Fruit fly (Drosophila melanogaster): ENCODE results near the gene Trs20.

Gene Trs20

dm6 chr3L:16166998-16167344 lies 35.5 kb upstream of the Trs20 start:
- TF ChIP-seq CG8478 (optimal IDR thresholded peaks at IDR 0.05) (no peak), CTCF (optimal IDR thresholded peaks at IDR 0.05) (no peak)

dm6 chr3L:16166217-16166997 lies 35.0 kb upstream of the Trs20 start:
- TF ChIP-seq CG8478 (optimal IDR thresholded peaks at IDR 0.05) (no peak), CTCF (optimal IDR thresholded peaks at IDR 0.05) (no peak)

dm6 chr3L:16165356-16166168 lies 34.1 kb upstream of the Trs20 start:
- TF ChIP-seq CG8478 (optimal IDR thresholded peaks at IDR 0.05) (no peak), CTCF (optimal IDR thresholded peaks at IDR 0.05) (no peak)

dm6 chr3L:16164150-16165039 lies 33.0 kb upstream of the Trs20 start, which contains the start of gene CG5151:
TSS of gene CG5151 (minus strand) at chr3L:16164701.
- no peak for TF ChIP-seq CG8478 (optimal IDR thresholded peaks at IDR 0.05)
- TF ChIP-seq CTCF (optimal IDR thresholded peaks at IDR 0.05), result peak; percentile 30 to 41

DNA sequence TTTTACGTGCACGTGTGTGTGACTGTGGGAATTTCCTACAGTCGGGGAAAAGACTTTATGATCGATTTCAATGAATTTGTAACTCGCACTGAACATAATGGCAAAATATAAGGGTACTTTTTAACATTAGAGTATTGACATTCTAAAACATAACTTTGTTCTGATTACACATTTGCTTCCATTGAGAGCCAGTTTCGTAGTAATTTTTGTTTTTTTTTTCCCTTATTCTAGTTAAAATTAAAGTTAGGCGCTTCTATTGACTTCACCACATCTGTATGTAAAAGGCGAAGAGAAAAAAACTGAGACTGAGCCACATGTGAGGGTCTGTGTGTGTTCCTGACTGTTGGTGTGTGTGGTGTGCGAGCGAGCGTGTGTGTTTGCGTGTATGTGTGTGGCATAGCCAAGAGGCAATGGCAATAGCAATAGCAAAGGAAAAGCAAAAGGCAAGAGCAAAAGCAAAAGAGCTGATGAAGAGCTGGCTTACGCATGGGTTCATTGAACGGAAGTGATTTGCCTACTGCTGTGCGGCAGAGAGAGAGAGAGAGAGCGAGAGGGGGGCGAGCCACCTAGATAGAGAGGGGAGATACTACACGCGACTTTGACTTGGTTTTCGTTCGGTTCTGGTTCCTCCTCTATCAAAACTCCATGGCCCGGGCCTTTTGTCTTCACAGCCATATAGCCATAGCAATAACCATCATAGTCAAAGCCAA lies 30.6 kb upstream of the Trs20 start:
- TF ChIP-seq CTCF (optimal IDR thresholded peaks at IDR 0.05), result no peak

DNA sequence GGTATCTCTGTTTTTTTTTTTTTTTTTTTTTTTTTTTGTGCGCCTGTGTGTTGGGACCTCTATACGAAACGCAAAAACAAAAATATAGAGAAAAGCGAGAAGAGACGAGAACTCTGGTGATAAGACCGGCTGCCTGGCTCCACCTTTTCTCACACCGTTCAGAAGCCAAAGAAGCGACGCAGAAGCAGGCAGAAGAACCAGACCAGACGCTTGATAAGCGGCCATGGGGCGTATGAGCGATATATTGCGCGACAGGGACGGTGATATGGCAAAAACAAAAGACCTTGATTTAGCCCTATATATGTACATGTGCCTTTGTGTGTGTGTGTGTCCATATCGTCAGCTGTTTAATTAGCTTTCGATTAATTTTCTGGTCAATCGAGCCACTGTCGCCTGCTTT lies 29.7 kb upstream of the Trs20 start:
- TF ChIP-seq CG8478 (optimal IDR thresholded peaks at IDR 0.05), result no peak
- no peak for TF ChIP-seq CTCF (optimal IDR thresholded peaks at IDR 0.05)

- TF ChIP-seq CG8478 (optimal IDR thresholded peaks at IDR 0.05) (no peak), CTCF (optimal IDR thresholded peaks at IDR 0.05) (no peak)
Measured at dm6 chr3L:16160420-16161069, 29.1 kb upstream of the Trs20 start.

- no peak for TF ChIP-seq CTCF (optimal IDR thresholded peaks at IDR 0.05)
- no peak for TF ChIP-seq CG8478 (optimal IDR thresholded peaks at IDR 0.05)
Measured at dm6 chr3L:16160073-16160398, 28.6 kb upstream of the Trs20 start.

- TF ChIP-seq CTCF (optimal IDR thresholded peaks at IDR 0.05) (no peak), CG8478 (optimal IDR thresholded peaks at IDR 0.05) (no peak)
Measured at dm6 chr3L:16159161-16160072, 28.0 kb upstream of the Trs20 start.

dm6 chr3L:16158322-16158721 lies 26.9 kb upstream of the Trs20 start:
- no peak for TF ChIP-seq CTCF (optimal IDR thresholded peaks at IDR 0.05)

- no peak for TF ChIP-seq CG8478 (optimal IDR thresholded peaks at IDR 0.05)
- no peak for TF ChIP-seq CTCF (optimal IDR thresholded peaks at IDR 0.05)
Measured at dm6 chr3L:16157251-16158190, 26.1 kb upstream of the Trs20 start.

dm6 chr3L:16156788-16157208 lies 25.4 kb upstream of the Trs20 start:
- TF ChIP-seq CTCF (optimal IDR thresholded peaks at IDR 0.05), result no peak
- TF ChIP-seq CG8478 (optimal IDR thresholded peaks at IDR 0.05), result no peak

All from S2 (cell line).